Fruit fly (Drosophila melanogaster) whole organism, prepupa: ENCODE data around the gene CycY.

ENCODE experiments used
- Blimp-1 ChIP-seq: fragments of 200-800 bp; sonication (Bioruptor generic); optimal IDR thresholded peaks from 3 replicates; lab custom pipeline; 2017; ENCODE audit warnings: missing biosample characterization, missing genetic modification characterization, mild to moderate bottlenecking, moderate library complexity, missing genetic modification reagents
- CG10669 ChIP-seq: fragments of 200-800 bp; sonication (Bioruptor generic); optimal IDR thresholded peaks from 3 replicates; lab custom pipeline; 2018; ENCODE audit warnings: missing biosample characterization, mild to moderate bottlenecking, missing genetic modification characterization, moderate library complexity
- CG11762 ChIP-seq: fragments of 200-800 bp; sonication (Bioruptor generic); optimal IDR thresholded peaks from 3 replicates; lab custom pipeline; 2016; ENCODE audit warnings: missing biosample characterization, missing genetic modification characterization; ENCODE audit not compliant: insufficient read depth
- CG15336 ChIP-seq: fragments of 200-800 bp; sonication (Bioruptor generic); IDR thresholded peaks from 2 replicates; pipeline ENCODE4 v1.3.6; 2022; ENCODE audit warnings: missing biosample characterization, missing genetic modification characterization
- CG16779 ChIP-seq: fragments of 200-800 bp; sonication (Bioruptor generic); optimal IDR thresholded peaks from 3 replicates; lab custom pipeline; 2017; ENCODE audit warnings: missing biosample characterization, mild to moderate bottlenecking, missing genetic modification characterization
- CG3032 ChIP-seq: fragments of 200-800 bp; optimal IDR thresholded peaks from 2 replicates; lab custom pipeline; 2019; ENCODE audit warnings: missing biosample characterization, mild to moderate bottlenecking, missing genetic modification characterization, moderate library complexity
- CG32006 ChIP-seq: fragments of 200-800 bp; sonication (Bioruptor generic); optimal IDR thresholded peaks from 3 replicates; lab custom pipeline; 2017; ENCODE audit warnings: missing biosample characterization, mild to moderate bottlenecking, missing genetic modification characterization
- CG4318 ChIP-seq: fragments of 200-800 bp; sonication (Bioruptor generic); optimal IDR thresholded peaks from 3 replicates; lab custom pipeline; 2017; ENCODE audit warnings: missing biosample characterization, mild to moderate bottlenecking, missing genetic modification characterization
- CG6163 ChIP-seq: fragments of 200-800 bp; sonication (Bioruptor generic); IDR thresholded peaks from 3 replicates; pipeline ENCODE4 v1.3.6; 2022; ENCODE audit warnings: missing biosample characterization, missing genetic modification characterization
- CG8632 ChIP-seq: fragments of 200-800 bp; sonication (Bioruptor generic); optimal IDR thresholded peaks from 3 replicates; lab custom pipeline; 2016; ENCODE audit warnings: missing biosample characterization, missing genetic modification characterization
- Eip78C ChIP-seq: fragments of 200-800 bp; sonication (Bioruptor generic); peaks from one replicate; lab custom pipeline; 2016; ENCODE audit warnings: missing biosample characterization, missing genetic modification characterization
- Eip93F ChIP-seq: fragments of 200-800 bp; sonication (Bioruptor generic); optimal IDR thresholded peaks from 2 replicates; lab custom pipeline; 2016; ENCODE audit warnings: missing biosample characterization, mild to moderate bottlenecking, missing genetic modification characterization
- Ets21C ChIP-seq: fragments of 200-800 bp; sonication (Bioruptor generic); optimal IDR thresholded peaks from 3 replicates; lab custom pipeline; 2016; ENCODE audit warnings: missing biosample characterization, missing genetic modification characterization
- Gug ChIP-seq: fragments of 200-800 bp; sonication (Bioruptor generic); IDR thresholded peaks from 2 replicates; pipeline ENCODE4 v1.3.6; 2022; ENCODE audit warnings: missing biosample characterization, missing genetic modification characterization
- Hr39 ChIP-seq: fragments of 200-800 bp; sonication (Bioruptor generic); optimal IDR thresholded peaks from 2 replicates; lab custom pipeline; 2016; ENCODE audit warnings: missing biosample characterization, missing genetic modification characterization
- Lpt ChIP-seq: fragments of 200-800 bp; sonication (Bioruptor generic); optimal IDR thresholded peaks from 3 replicates; lab custom pipeline; 2016; ENCODE audit warnings: missing biosample characterization, missing genetic modification characterization
- Met ChIP-seq: fragments of 200-800 bp; sonication (Bioruptor generic); optimal IDR thresholded peaks from 3 replicates; lab custom pipeline; 2016; ENCODE audit warnings: missing biosample characterization, missing genetic modification characterization
- acj6 ChIP-seq: fragments of 200-800 bp; sonication (Bioruptor generic); optimal IDR thresholded peaks from 3 replicates; lab custom pipeline; 2016; ENCODE audit warnings: missing biosample characterization, missing genetic modification characterization
- cyc ChIP-seq: fragments of 200-800 bp; sonication (Bioruptor generic); optimal IDR thresholded peaks from 3 replicates; lab custom pipeline; 2016; ENCODE audit warnings: missing biosample characterization, missing genetic modification characterization
- dac ChIP-seq: fragments of 200-800 bp; sonication (Bioruptor generic); optimal IDR thresholded peaks from 2 replicates; lab custom pipeline; 2017; ENCODE audit warnings: missing biosample characterization, mild to moderate bottlenecking, missing genetic modification characterization
- dsx ChIP-seq: fragments of 200-800 bp; optimal IDR thresholded peaks from 3 replicates; lab custom pipeline; 2019; ENCODE audit warnings: missing biosample characterization, mild to moderate bottlenecking, missing genetic modification characterization, moderate library complexity; ENCODE audit not compliant: poor library complexity, severe bottlenecking
- esn ChIP-seq: fragments of 200-800 bp; sonication (Bioruptor generic); optimal IDR thresholded peaks from 2 replicates; lab custom pipeline; 2016; ENCODE audit warnings: missing biosample characterization, mild to moderate bottlenecking, missing genetic modification characterization, moderate library complexity
- fkh ChIP-seq: fragments of 200-800 bp; sonication (Bioruptor generic); optimal IDR thresholded peaks from 3 replicates; lab custom pipeline; 2017; ENCODE audit warnings: missing biosample characterization, mild to moderate bottlenecking, missing genetic modification characterization, moderate library complexity
- lz ChIP-seq: fragments of 200-800 bp; sonication (Bioruptor generic); optimal IDR thresholded peaks from 3 replicates; lab custom pipeline; 2016; ENCODE audit warnings: missing biosample characterization, missing genetic modification characterization
- net ChIP-seq: fragments of 200-800 bp; sonication (Bioruptor generic); optimal IDR thresholded peaks from 3 replicates; lab custom pipeline; 2016; ENCODE audit warnings: missing biosample characterization, missing genetic modification characterization
- spab ChIP-seq: fragments of 200-800 bp; sonication (Bioruptor generic); optimal IDR thresholded peaks from 2 replicates; lab custom pipeline; 2017; ENCODE audit warnings: missing biosample characterization, mild to moderate bottlenecking, missing genetic modification characterization, missing genetic modification reagents
- svp ChIP-seq: fragments of 200-800 bp; sonication (Bioruptor generic); peaks from one replicate; lab custom pipeline; 2016; ENCODE audit warnings: missing biosample characterization, missing genetic modification characterization
- topi ChIP-seq: fragments of 200-800 bp; sonication (Bioruptor generic); optimal IDR thresholded peaks from 3 replicates; lab custom pipeline; 2016; ENCODE audit warnings: missing biosample characterization, missing genetic modification characterization

The CycY gene

dm6 chr2L:11793986-11794385, 19.6 kb downstream of the CycY start, which contains the start of gene CG14937:
Gene CG14937 (minus strand): TSS chr2L:11794086.
- TF ChIP-seq topi (GFP tag; lab: Kevin White, UChicago) (no peak), Eip78C (GFP tag; lab: Kevin White, UChicago) (no peak), dsx (GFP tag; lab: Kevin White, UChicago) (no peak)
- TF ChIP-seq, all 60 proteins: peak for 0

dm6 chr2L:11792265-11792664, 21.3 kb downstream of the CycY start, which contains the start of gene Tsp33B:
Gene Tsp33B (minus strand): TSS chr2L:11792365.
- no peak for TF ChIP-seq CG3032
- TF ChIP-seq dac: no peak
- TF ChIP-seq CG11762 (GFP tag; lab: Kevin White, UChicago): no peak
- TF ChIP-seq CG15336 (GFP tag; lab: Robert Waterston, UW): no peak
- TF ChIP-seq CG4318 (GFP tag; lab: Kevin White, UChicago): no peak
- TF ChIP-seq Blimp-1 (GFP tag; lab: Kevin White, UChicago): no peak
- TF ChIP-seq Lpt (GFP tag; lab: Kevin White, UChicago): no peak
- TF ChIP-seq Met (GFP tag; lab: Kevin White, UChicago): no peak
- no peak for TF ChIP-seq CG16779 (tag; lab: Kevin White, UChicago)
- TF ChIP-seq, all 60 proteins: peak for 0

dm6 chr2L:11789690-11790089, 23.9 kb downstream of the CycY start, which contains the start of gene CG14932:
Gene CG14932 (plus strand): TSS chr2L:11789919.
- TF ChIP-seq Ets21C (GFP tag; lab: Kevin White, UChicago) (no peak), CG10669 (GFP tag; lab: Kevin White, UChicago) (no peak), CG32006 (GFP tag; lab: Kevin White, UChicago) (no peak), CG8632 (no peak), Gug (GFP tag; lab: Robert Waterston, UW) (no peak), lz (GFP tag; lab: Kevin White, UChicago) (no peak), Eip93F (GFP tag; lab: Kevin White, UChicago) (no peak), spab (GFP tag; lab: Kevin White, UChicago) (no peak), fkh (GFP tag; lab: Kevin White, UChicago) (no peak), svp (GFP tag; lab: Kevin White, UChicago) (no peak), CG6163 (GFP tag; lab: Robert Waterston, UW) (no peak), CG16779 (tag; lab: Kevin White, UChicago) (no peak), cyc (GFP tag; lab: Kevin White, UChicago) (no peak), Hr39 (GFP tag; lab: Kevin White, UChicago) (no peak), acj6 (GFP tag; lab: Kevin White, UChicago) (no peak), esn (GFP tag; lab: Kevin White, UChicago) (no peak), Blimp-1 (GFP tag; lab: Kevin White, UChicago) (no peak), CG15336 (GFP tag; lab: Robert Waterston, UW) (no peak)

dm6 chr2L:11788034-11788433, 25.5 kb downstream of the CycY start, which contains the start of gene CG14931:
Gene CG14931 (plus strand): TSS chr2L:11788334.
- TF ChIP-seq net (GFP tag; lab: Kevin White, UChicago) (no peak), Blimp-1 (GFP tag; lab: Kevin White, UChicago) (no peak)
